Fruit fly (Drosophila melanogaster): Measurements from ENCODE around the gene CG13760.

The CG13760 gene

DNA sequence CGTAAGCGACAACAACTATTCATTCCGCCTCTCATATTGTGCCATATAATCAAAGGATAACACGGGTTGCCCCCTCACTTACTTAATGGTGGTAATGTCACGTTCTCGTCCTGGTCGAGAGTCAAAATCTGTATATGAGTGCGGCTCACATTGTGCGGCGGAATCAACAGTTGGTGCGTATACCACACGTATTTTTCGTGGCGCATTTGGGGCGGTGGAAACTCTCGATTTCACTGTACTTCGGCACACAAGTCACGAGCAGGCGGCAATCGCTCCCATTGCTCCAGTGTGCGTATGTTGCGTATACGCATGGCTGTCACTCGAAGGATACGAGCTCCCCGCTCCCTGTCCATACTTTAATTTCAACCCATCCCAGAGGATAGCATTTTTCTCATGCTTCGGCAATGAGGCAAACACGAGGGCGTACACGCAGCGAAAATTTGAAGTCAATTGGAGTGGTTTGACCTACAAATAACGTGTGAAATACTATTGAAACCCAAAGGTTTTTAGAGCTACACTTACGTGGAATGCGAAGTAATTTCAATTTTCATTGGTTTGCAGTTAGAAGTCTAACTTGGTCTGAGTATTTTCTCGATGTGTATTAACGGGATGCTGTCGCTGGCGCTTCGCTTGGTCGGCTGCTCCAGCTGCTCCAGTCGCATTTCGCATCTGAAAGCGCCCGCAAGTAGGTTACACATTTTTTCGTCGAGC is 3.6 kb downstream of the CG13760 start (continued):
- TF ChIP-seq CG8944 (GFP tag; optimal IDR thresholded peaks at IDR 0.05) = peak; percentile 69
- peak; percentile 58 for TF ChIP-seq Hr3 (GFP tag; optimal IDR thresholded peaks at IDR 0.05)
- 0 out of 2 replicates have a peak, but pooled peaks have one; percentile 41 for TF ChIP-seq gsb (GFP tag; IDR thresholded peaks at IDR 0.05)
- TF ChIP-seq Atf-2 (GFP tag; optimal IDR thresholded peaks at IDR 0.05) = peak; percentile 58
- TF ChIP-seq CG2120 (GFP tag; optimal IDR thresholded peaks at IDR 0.05) = peak; percentile 93
- peak; percentile 80 for TF ChIP-seq pho (GFP tag; optimal IDR thresholded peaks at IDR 0.05)
- TF ChIP-seq Lhr (GFP tag; optimal IDR thresholded peaks at IDR 0.05) = no peak
- no peak for TF ChIP-seq hbn (GFP tag; IDR thresholded peaks at IDR 0.05; ENCODE audit: partially characterized antibody)
- TF ChIP-seq jigr1 (GFP tag; IDR thresholded peaks at IDR 0.05) = no peak
- peak; percentile 84 for TF ChIP-seq her (GFP tag; optimal IDR thresholded peaks at IDR 0.05)
- TF ChIP-seq bsh (GFP tag; optimal IDR thresholded peaks at IDR 0.05) = peak in 1 of 2 experiments; percentile 48
- peak; percentile 64 for TF ChIP-seq H2.0 (GFP tag; IDR thresholded peaks at IDR 0.05)
- TF ChIP-seq eve (GFP tag; optimal IDR thresholded peaks at IDR 0.05) = no peak
- TF ChIP-seq Xrp1 (GFP tag; IDR thresholded peaks at IDR 0.05) = peak; percentile 71
- no peak for TF ChIP-seq Dref (GFP tag; IDR thresholded peaks at IDR 0.05)
- TF ChIP-seq schlank (tag; optimal IDR thresholded peaks at IDR 0.05) = peak; percentile 75
- TF ChIP-seq CG16863 (GFP tag; optimal IDR thresholded peaks at IDR 0.05) = peak; percentile 63
- peak; percentile 39 for TF ChIP-seq Blimp-1 (GFP tag; optimal IDR thresholded peaks at IDR 0.05)
- peak; percentile 48 for TF ChIP-seq CG5245 (GFP tag; optimal IDR thresholded peaks at IDR 0.05)
- no peak for TF ChIP-seq CG17912 (GFP tag; optimal IDR thresholded peaks at IDR 0.05)
- TF ChIP-seq Abd-B (GFP tag; optimal IDR thresholded peaks at IDR 0.05) = peak; percentile 50
- no peak for TF ChIP-seq pros (GFP tag; optimal IDR thresholded peaks at IDR 0.05)
- TF ChIP-seq CG3847 (GFP tag; IDR thresholded peaks at IDR 0.05) = peak; percentile 77
- TF ChIP-seq Stat92E (GFP tag; optimal IDR thresholded peaks at IDR 0.05) = no peak
- peak; percentile 67 for TF ChIP-seq CG4730 (GFP tag; IDR thresholded peaks at IDR 0.05)
- TF ChIP-seq CG17328 (GFP tag; IDR thresholded peaks at IDR 0.05) = peak; percentile 78
- TF ChIP-seq Gsc (GFP tag; IDR thresholded peaks at IDR 0.05) = no peak
- no peak for TF ChIP-seq yki (optimal IDR thresholded peaks at IDR 0.05)
- peak; percentile 77 for TF ChIP-seq bab2 (GFP tag; optimal IDR thresholded peaks at IDR 0.05)
- peak; percentile 57 for TF ChIP-seq fd96Cb (tag; optimal IDR thresholded peaks at IDR 0.05)
- TF ChIP-seq Hr78 (GFP tag; optimal IDR thresholded peaks at IDR 0.05) = no peak
- TF ChIP-seq sima (GFP tag; optimal IDR thresholded peaks at IDR 0.05) = no peak
- TF ChIP-seq ab (GFP tag; optimal IDR thresholded peaks at IDR 0.05) = peak; percentile 56
- TF ChIP-seq Scr (GFP tag; IDR thresholded peaks at IDR 0.05; ENCODE audit: partially characterized antibody) = no peak
- peak; percentile 61; the same call in 1 of the 2 replicates for TF ChIP-seq CG7372 (GFP tag; IDR thresholded peaks at IDR 0.05)
- peak; percentile 84 for TF ChIP-seq CG14441 (GFP tag; IDR thresholded peaks at IDR 0.05)
- TF ChIP-seq Deaf1 (tag; optimal IDR thresholded peaks at IDR 0.05) = peak; percentile 96
- TF ChIP-seq CG13287 (GFP tag; IDR thresholded peaks at IDR 0.05; ENCODE audit: partially characterized antibody) = no peak
- TF ChIP-seq Hmr (GFP tag; optimal IDR thresholded peaks at IDR 0.05) = peak; percentile 93
- no peak for TF ChIP-seq trem (tag; optimal IDR thresholded peaks at IDR 0.05)
- TF ChIP-seq kni (GFP tag; optimal IDR thresholded peaks at IDR 0.05) = no peak
- peak; percentile 78 for TF ChIP-seq Bteb2 (GFP tag; optimal IDR thresholded peaks at IDR 0.05)
- peak; percentile 74 for TF ChIP-seq CG10366 (GFP tag; IDR thresholded peaks at IDR 0.05)
- no peak for TF ChIP-seq CG17186 (GFP tag; optimal IDR thresholded peaks at IDR 0.05)
- peak; percentile 60 for TF ChIP-seq Max (GFP tag; optimal IDR thresholded peaks at IDR 0.05)
- peak; percentile 69 for TF ChIP-seq CG18764 (GFP tag; optimal IDR thresholded peaks at IDR 0.05)
- TF ChIP-seq Sox100B (GFP tag; optimal IDR thresholded peaks at IDR 0.05) = no peak
- TF ChIP-seq Mrtf (GFP tag; IDR thresholded peaks at IDR 0.05) = peak; percentile 72; the same call in 2 of the 3 replicates
- peak; percentile 45 for TF ChIP-seq CG14965 (GFP tag; optimal IDR thresholded peaks at IDR 0.05; ENCODE audit: borderline replicate concordance)
- TF ChIP-seq sim (GFP tag; IDR thresholded peaks at IDR 0.05) = no peak

Data from whole organism, embryonic.